Worm (Caenorhabditis elegans): Measurements from ENCODE around the gene oac-41.

DNA sequence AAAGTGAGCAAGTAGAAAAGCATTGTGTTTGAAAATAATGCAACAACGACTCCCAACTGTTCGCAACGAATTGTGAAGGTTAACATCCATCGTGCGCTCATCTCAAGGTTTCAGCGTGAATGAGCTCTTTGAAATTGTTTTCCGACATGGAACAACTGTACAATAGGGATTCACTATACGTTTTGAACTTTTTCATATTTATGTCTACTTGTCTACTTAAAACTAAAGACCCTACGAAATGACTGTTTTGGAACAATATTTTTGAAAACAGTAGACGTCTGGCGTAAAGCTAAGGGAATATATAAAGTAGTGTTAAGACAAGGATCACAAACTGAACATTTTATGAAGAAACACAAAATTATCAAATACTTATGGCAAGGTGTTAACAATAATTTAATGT, 38.4 kb downstream of the oac-41 start, which contains the start of gene str-86:
- no peak for TF ChIP-seq med-1 (GFP tag; optimal IDR thresholded peaks at IDR 0.05; ENCODE audit: insufficient read depth)
- TF ChIP-seq T22C8.4 (GFP tag; IDR thresholded peaks at IDR 0.05) = no peak
- TF ChIP-seq flt-1 (GFP tag; IDR thresholded peaks at IDR 0.05) = no peak
- no peak for TF ChIP-seq ref-1 (GFP tag; conservative IDR thresholded peaks at IDR 0.05)
- TF ChIP-seq ztf-29 (GFP tag; IDR thresholded peaks at IDR 0.05) = no peak
- no peak for TF ChIP-seq cog-1 (tag; optimal IDR thresholded peaks at IDR 0.05)

All from whole organism, midembryonic.